Fruit fly (Drosophila melanogaster) whole organism, embryonic: ENCODE measurements around the gene CG17598.

Source experiments
- ATbp ChIP-seq: fragments of 200-800 bp; sonication (Bioruptor generic); optimal IDR thresholded peaks from 2 replicates; lab custom pipeline; 2017; ENCODE audit warnings: missing biosample characterization, mild to moderate bottlenecking, missing genetic modification characterization, missing genetic modification reagents
- Abd-B ChIP-seq: fragments of 200-800 bp; sonication (Bioruptor generic); optimal IDR thresholded peaks from 2 replicates; lab custom pipeline; 2018; ENCODE audit warnings: missing biosample characterization, mild to moderate bottlenecking, missing genetic modification characterization, moderate library complexity
- Blimp-1 ChIP-seq: fragments of 200-800 bp; sonication (Bioruptor generic); optimal IDR thresholded peaks from 3 replicates; lab custom pipeline; 2018; ENCODE audit warnings: missing biosample characterization, missing genetic modification characterization, mild to moderate bottlenecking, moderate library complexity, missing genetic modification reagents
- CG10654 ChIP-seq: fragments of 200-800 bp; sonication (Bioruptor generic); optimal IDR thresholded peaks from 2 replicates; lab custom pipeline; 2016; ENCODE audit warnings: missing biosample characterization, missing genetic modification characterization
- CG12769 ChIP-seq: fragments of 200-800 bp; sonication (Bioruptor generic); optimal IDR thresholded peaks from 2 replicates; lab custom pipeline; 2019; ENCODE audit warnings: missing biosample characterization, mild to moderate bottlenecking, missing genetic modification characterization, moderate library complexity
- CG13424 ChIP-seq: fragments of 200-800 bp; sonication (Bioruptor generic); optimal IDR thresholded peaks from 2 replicates; lab custom pipeline; 2019; ENCODE audit warnings: missing biosample characterization, mild to moderate bottlenecking, missing genetic modification characterization, moderate library complexity
- CG14710 ChIP-seq: fragments of 200-800 bp; sonication (Bioruptor generic); optimal IDR thresholded peaks from 3 replicates; lab custom pipeline; 2019; ENCODE audit warnings: missing biosample characterization, mild to moderate bottlenecking, missing genetic modification characterization, moderate library complexity
- CG17385 ChIP-seq: fragments of 200-800 bp; sonication (Bioruptor generic); optimal IDR thresholded peaks from 3 replicates; lab custom pipeline; 2018; ENCODE audit warnings: missing biosample characterization, mild to moderate bottlenecking, missing genetic modification characterization
- CG18262 ChIP-seq: fragments of 200-800 bp; optimal IDR thresholded peaks from 3 replicates; lab custom pipeline; 2019; ENCODE audit warnings: missing biosample characterization, mild to moderate bottlenecking, missing genetic modification characterization, moderate library complexity
- CG18476 ChIP-seq: fragments of 200-800 bp; sonication (Bioruptor generic); optimal IDR thresholded peaks from 2 replicates; lab custom pipeline; 2016; ENCODE audit warnings: missing biosample characterization, mild to moderate bottlenecking, missing genetic modification characterization
- CG2712 ChIP-seq: fragments of 200-800 bp; optimal IDR thresholded peaks from 3 replicates; lab custom pipeline; 2019; ENCODE audit warnings: missing biosample characterization, mild to moderate bottlenecking, missing genetic modification characterization, moderate library complexity
- CG30431 ChIP-seq: fragments of 200-800 bp; sonication (Bioruptor generic); optimal IDR thresholded peaks from 2 replicates; lab custom pipeline; 2017; ENCODE audit warnings: missing biosample characterization, missing genetic modification characterization
- CG31224 ChIP-seq: fragments of 200-800 bp; sonication (Bioruptor generic); IDR thresholded peaks from 2 replicates; pipeline ENCODE4 v1.3.6; 2022; ENCODE audit warnings: missing biosample characterization, missing genetic modification characterization
- CG3847 ChIP-seq: fragments of 200-800 bp; sonication (Bioruptor generic); IDR thresholded peaks from 2 replicates; pipeline ENCODE4 v1.3.6; 2022; ENCODE audit warnings: missing biosample characterization, missing genetic modification characterization
- CG4424 ChIP-seq: fragments of 200-800 bp; sonication (Bioruptor generic); optimal IDR thresholded peaks from 3 replicates; lab custom pipeline; 2016; ENCODE audit warnings: missing biosample characterization, missing genetic modification characterization
- CG4820 ChIP-seq: fragments of 200-800 bp; sonication (Bioruptor generic); optimal IDR thresholded peaks from 3 replicates; lab custom pipeline; 2016; ENCODE audit warnings: missing biosample characterization, missing genetic modification characterization
- CG6791 ChIP-seq: fragments of 200-800 bp; sonication (Bioruptor generic); IDR thresholded peaks from 3 replicates; pipeline ENCODE4 v1.3.6; 2022; ENCODE audit warnings: missing biosample characterization, missing genetic modification characterization; ENCODE audit not compliant: partially characterized antibody
- CG7839 ChIP-seq: fragments of 200-800 bp; sonication (Bioruptor generic); optimal IDR thresholded peaks from 3 replicates; lab custom pipeline; 2018; ENCODE audit warnings: missing biosample characterization, mild to moderate bottlenecking, missing genetic modification characterization, moderate library complexity
- CG8290 ChIP-seq, 3 experiments: fragments of 200-800 bp; sonication (Bioruptor generic); optimal IDR thresholded peaks; 2 replicates each; lab custom pipeline; 2016 to 2019; ENCODE audit warnings: missing biosample characterization in 3 of 3, missing genetic modification characterization in 3 of 3, mild to moderate bottlenecking in 2 of 3, moderate library complexity in 1 of 3
- CG8388 ChIP-seq: fragments of 200-800 bp; sonication (Bioruptor generic); optimal IDR thresholded peaks from 2 replicates; lab custom pipeline; 2019; ENCODE audit warnings: missing biosample characterization, mild to moderate bottlenecking, missing genetic modification characterization, moderate library complexity
- Chrac-16 ChIP-seq: fragments of 200-800 bp; sonication (Bioruptor generic); optimal IDR thresholded peaks from 3 replicates; lab custom pipeline; 2016; ENCODE audit warnings: missing biosample characterization, missing genetic modification characterization
- Ets65A ChIP-seq: fragments of 200-800 bp; sonication (Bioruptor generic); peaks from one replicate; lab custom pipeline; 2016; ENCODE audit warnings: missing biosample characterization, missing genetic modification characterization
- Ets97D ChIP-seq: fragments of 200-800 bp; sonication (Bioruptor generic); optimal IDR thresholded peaks from 3 replicates; lab custom pipeline; 2016; ENCODE audit warnings: missing biosample characterization, missing genetic modification characterization
- Fer3 ChIP-seq: fragments of 200-800 bp; sonication (Bioruptor generic); optimal IDR thresholded peaks from 2 replicates; lab custom pipeline; 2018; ENCODE audit warnings: missing biosample characterization, mild to moderate bottlenecking, missing genetic modification characterization, moderate library complexity
- Hr39 ChIP-seq: fragments of >200 bp; optimal IDR thresholded peaks from 2 replicates; lab custom pipeline; 2017
- Hsf ChIP-seq: fragments of 200-800 bp; sonication (Bioruptor generic); optimal IDR thresholded peaks from 3 replicates; lab custom pipeline; 2016; ENCODE audit warnings: missing biosample characterization, missing genetic modification characterization
- Lim3 ChIP-seq: fragments of 200-800 bp; sonication (Bioruptor generic); IDR thresholded peaks from 2 replicates; pipeline ENCODE4 v1.3.6; 2022; ENCODE audit warnings: missing biosample characterization, missing genetic modification characterization
- Med ChIP-seq: fragments of 200-800 bp; sonication (Bioruptor generic); peaks from one replicate; lab custom pipeline; 2016; ENCODE audit warnings: missing biosample characterization, missing genetic modification characterization, mild to moderate bottlenecking, inconsistent platforms, moderate library complexity
- Oli ChIP-seq: fragments of 200-800 bp; sonication (Bioruptor generic); optimal IDR thresholded peaks from 2 replicates; lab custom pipeline; 2018; ENCODE audit warnings: missing biosample characterization, mild to moderate bottlenecking, missing genetic modification characterization, moderate library complexity
- Sox100B ChIP-seq: fragments of 200-800 bp; sonication (Bioruptor generic); optimal IDR thresholded peaks from 3 replicates; lab custom pipeline; 2018; ENCODE audit warnings: missing biosample characterization, mild to moderate bottlenecking, missing genetic modification characterization
- Sox102F ChIP-seq: fragments of 200-800 bp; sonication (Bioruptor generic); optimal IDR thresholded peaks from 2 replicates; lab custom pipeline; 2018; ENCODE audit warnings: missing biosample characterization, mild to moderate bottlenecking, missing genetic modification characterization, moderate library complexity
- Trl ChIP-seq, 3 experiments: fragments of >200 bp in 2 of 3; fragments of 200-800 bp in 1 of 3; sonication (Bioruptor generic) in 1 of 3; optimal IDR thresholded peaks; 2 replicates in 1 of 3; 3 replicates in 2 of 3; lab custom pipeline; 2016 to 2017; ENCODE audit warnings: missing biosample characterization in 1 of 3, missing genetic modification characterization in 1 of 3
- Xbp1 ChIP-seq: fragments of 200-800 bp; sonication (Bioruptor generic); optimal IDR thresholded peaks from 3 replicates; lab custom pipeline; 2016; ENCODE audit warnings: missing biosample characterization, mild to moderate bottlenecking, missing genetic modification characterization
- Xrp1 ChIP-seq: fragments of 200-800 bp; sonication (Bioruptor generic); IDR thresholded peaks from 2 replicates; pipeline ENCODE4 v1.3.6; 2022; ENCODE audit warnings: missing biosample characterization, missing genetic modification characterization
- az2 ChIP-seq: fragments of 200-800 bp; sonication (Bioruptor generic); optimal IDR thresholded peaks from 3 replicates; lab custom pipeline; 2016; ENCODE audit warnings: missing biosample characterization, missing genetic modification characterization
- bab2 ChIP-seq: fragments of 200-800 bp; sonication (Bioruptor generic); optimal IDR thresholded peaks from 2 replicates; lab custom pipeline; 2016; ENCODE audit warnings: missing biosample characterization, missing genetic modification characterization
- bcd ChIP-seq: fragments of 200-800 bp; sonication (Bioruptor generic); optimal IDR thresholded peaks from 2 replicates; lab custom pipeline; 2017; ENCODE audit warnings: missing biosample characterization, mild to moderate bottlenecking, missing genetic modification characterization
- br ChIP-seq: fragments of >200 bp; optimal IDR thresholded peaks from 2 replicates; lab custom pipeline; 2017
- cad ChIP-seq: fragments of >200 bp; optimal IDR thresholded peaks from 2 replicates; lab custom pipeline; 2017; ENCODE audit warnings: missing biosample characterization, missing genetic modification characterization
- chif ChIP-seq, 2 experiments: fragments of 200-800 bp; sonication (Bioruptor generic); optimal IDR thresholded peaks; 3 replicates each; lab custom pipeline; 2016; ENCODE audit warnings: missing biosample characterization in 2 of 2, missing genetic modification characterization in 2 of 2
- chn ChIP-seq: fragments of 200-800 bp; sonication (Bioruptor generic); optimal IDR thresholded peaks from 2 replicates; lab custom pipeline; 2016; ENCODE audit warnings: missing biosample characterization, missing genetic modification characterization
- eve ChIP-seq, 2 experiments: fragments of >200 bp; optimal IDR thresholded peaks; 2 replicates each; lab custom pipeline; 2017; ENCODE audit warnings: missing biosample characterization in 2 of 2, missing genetic modification characterization in 2 of 2
- fd3F ChIP-seq: fragments of 200-800 bp; sonication (Bioruptor generic); optimal IDR thresholded peaks from 2 replicates; lab custom pipeline; 2018; ENCODE audit warnings: missing biosample characterization, mild to moderate bottlenecking, missing genetic modification characterization, moderate library complexity
- gsb-n ChIP-seq: fragments of 200-800 bp; sonication (Bioruptor generic); optimal IDR thresholded peaks from 3 replicates; lab custom pipeline; 2018; ENCODE audit warnings: missing biosample characterization, mild to moderate bottlenecking, missing genetic modification characterization
- gt ChIP-seq: fragments of 200-800 bp; sonication (Bioruptor generic); IDR thresholded peaks from 2 replicates; pipeline ENCODE4 v1.3.6; 2022; ENCODE audit warnings: missing biosample characterization, missing genetic modification characterization
- lab ChIP-seq: fragments of 200-800 bp; sonication (Bioruptor generic); optimal IDR thresholded peaks from 3 replicates; lab custom pipeline; 2017; ENCODE audit warnings: missing biosample characterization, missing genetic modification characterization, mild to moderate bottlenecking, moderate library complexity, missing genetic modification reagents
- row ChIP-seq: fragments of 200-800 bp; sonication (Bioruptor generic); IDR thresholded peaks from 3 replicates; pipeline ENCODE4 v1.3.6; 2022; ENCODE audit warnings: missing biosample characterization, missing genetic modification characterization
- schlank ChIP-seq: fragments of 200-800 bp; sonication (Bioruptor generic); optimal IDR thresholded peaks from 2 replicates; lab custom pipeline; 2018; ENCODE audit warnings: missing biosample characterization, mild to moderate bottlenecking, missing genetic modification characterization
- sens ChIP-seq: fragments of 200-800 bp; sonication (Bioruptor generic); peaks from one replicate; lab custom pipeline; 2016; ENCODE audit warnings: missing biosample characterization, missing genetic modification characterization
- sens-2 ChIP-seq: fragments of 200-800 bp; sonication (Bioruptor generic); IDR thresholded peaks from 2 replicates; pipeline ENCODE4 v1.3.6; 2022; ENCODE audit warnings: missing biosample characterization, missing genetic modification characterization
- unpg ChIP-seq: fragments of 200-800 bp; sonication (Bioruptor generic); optimal IDR thresholded peaks from 3 replicates; lab custom pipeline; 2018; ENCODE audit warnings: missing biosample characterization, mild to moderate bottlenecking, missing genetic modification characterization, moderate library complexity

Gene CG17598

DNA sequence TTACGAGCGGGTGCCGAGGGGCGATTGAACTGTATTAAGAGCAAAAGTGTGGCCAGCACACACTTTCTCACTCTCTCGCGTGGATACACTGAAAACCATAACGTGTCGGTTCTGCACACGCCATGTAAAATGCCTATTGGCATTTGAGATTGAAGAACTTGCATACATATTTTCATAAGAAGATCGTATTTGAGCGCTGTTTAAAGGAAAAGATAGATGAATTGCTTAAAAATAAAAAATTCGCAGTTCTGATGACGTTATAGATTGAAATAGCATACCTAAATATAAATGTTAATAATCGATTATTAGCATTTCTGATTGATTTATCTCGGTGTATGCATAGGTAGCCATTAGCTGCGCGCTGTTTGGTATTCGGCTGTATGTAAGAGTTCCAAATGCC, 31.1 kb downstream of the CG17598 start (continued):
- TF ChIP-seq CG6791 (GFP tag; lab: Robert Waterston, UW), result no peak
- TF ChIP-seq Xbp1, result peak; percentile 34
- TF ChIP-seq sens (GFP tag; lab: Kevin White, UChicago), result peak; percentile 81
- peak in 1 of 2 experiments; percentile 40 for TF ChIP-seq eve (GFP tag; optimal IDR thresholded peaks at IDR 0.05; lab: Kevin White, UChicago)
- TF ChIP-seq Fer3 (tag; lab: Kevin White, UChicago), result no peak
- TF ChIP-seq cad, result no peak
- no peak for TF ChIP-seq Ets97D (GFP tag; lab: Kevin White, UChicago)
- TF ChIP-seq CG13424 (tag; lab: Kevin White, UChicago), result peak; percentile 41
- peak; percentile 37 for TF ChIP-seq CG4820
- TF ChIP-seq CG18476 (GFP tag; lab: Kevin White, UChicago), result peak; percentile 4
- peak; percentile 13 for TF ChIP-seq bab2 (GFP tag; lab: Kevin White, UChicago)
- TF ChIP-seq gsb-n (tag; lab: Kevin White, UChicago), result peak; percentile 10
- TF ChIP-seq CG14710, result peak; percentile 28
- TF ChIP-seq az2 (GFP tag; lab: Kevin White, UChicago), result peak; percentile 27
- peak; percentile 23 for TF ChIP-seq Chrac-16 (GFP tag; lab: Kevin White, UChicago)
- peak; percentile 75 for TF ChIP-seq Med (GFP tag; lab: Kevin White, UChicago)
- TF ChIP-seq Blimp-1, result peak; percentile 66
- TF ChIP-seq Oli (tag; lab: Kevin White, UChicago), result peak; percentile 50
- no peak for TF ChIP-seq sens-2 (GFP tag; lab: Robert Waterston, UW)
- TF ChIP-seq fd3F (GFP tag; lab: Kevin White, UChicago), result no peak
- no peak for TF ChIP-seq CG3847 (GFP tag; lab: Robert Waterston, UW)
- no peak for TF ChIP-seq CG10654 (GFP tag; lab: Kevin White, UChicago)
- TF ChIP-seq CG2712 (tag; lab: Kevin White, UChicago), result peak; percentile 55
- TF ChIP-seq CG31224, result no peak
- TF ChIP-seq CG17385 (GFP tag; lab: Kevin White, UChicago), result peak; percentile 18
- no peak for TF ChIP-seq gt
- peak; percentile 19 for TF ChIP-seq Hsf (GFP tag; lab: Kevin White, UChicago)
- peak; percentile 27; the same call in 1 of the 2 replicates for TF ChIP-seq Xrp1 (GFP tag; lab: Robert Waterston, UW)
- peak; percentile 33 for TF ChIP-seq CG4424
- no peak for TF ChIP-seq br (lab: Kevin White, UChicago)
- TF ChIP-seq ATbp (GFP tag; lab: Kevin White, UChicago), result peak; percentile 65
- TF ChIP-seq CG8388 (GFP tag; lab: Kevin White, UChicago), result peak; percentile 27
- TF ChIP-seq Lim3 (GFP tag; lab: Robert Waterston, UW), result no peak
- no peak for TF ChIP-seq schlank
- TF ChIP-seq CG30431 (GFP tag; lab: Kevin White, UChicago), result peak; percentile 2
- TF ChIP-seq Ets65A (GFP tag; lab: Kevin White, UChicago), result peak; percentile 23
- peak; percentile 26 for TF ChIP-seq Sox100B
- TF ChIP-seq Sox102F, result peak; percentile 67
- TF ChIP-seq CG7839, result peak; percentile 50
- TF ChIP-seq CG8290 (GFP tag; optimal IDR thresholded peaks at IDR 0.05; lab: Kevin White, UChicago), result no peak
- TF ChIP-seq CG8290 (tag; optimal IDR thresholded peaks at IDR 0.05; lab: Kevin White, UChicago), result no peak
- TF ChIP-seq Hr39 (lab: Kevin White, UChicago), result no peak
- TF ChIP-seq Abd-B (GFP tag; lab: Kevin White, UChicago), result peak; percentile 28
- no peak for TF ChIP-seq chn (GFP tag; lab: Kevin White, UChicago)
- no peak for TF ChIP-seq Trl (optimal IDR thresholded peaks at IDR 0.05; lab: Kevin White, UChicago)
- no peak for TF ChIP-seq Trl (GFP tag; optimal IDR thresholded peaks at IDR 0.05; lab: Kevin White, UChicago)
- peak in 1 of 2 experiments; percentile 25 for TF ChIP-seq chif (GFP tag; optimal IDR thresholded peaks at IDR 0.05; lab: Kevin White, UChicago)
- no peak for TF ChIP-seq lab (GFP tag; lab: Kevin White, UChicago)
- no peak for TF ChIP-seq unpg
- peak; percentile 48 for TF ChIP-seq CG18262 (tag; lab: Kevin White, UChicago)
- TF ChIP-seq row (GFP tag; lab: Robert Waterston, UW), result peak; percentile 49
- TF ChIP-seq CG12769 (tag; lab: Kevin White, UChicago), result peak; percentile 10
- peak; percentile 26 for TF ChIP-seq bcd
